Worm (Caenorhabditis elegans) whole organism, L3 larva: ENCODE measurements around the gene bgnt-1.2.

ENCODE experiments used
- R02D3.7 ChIP-seq: fragments of 150-350 bp; optimal IDR thresholded peaks from 2 replicates; lab custom pipeline; 2014; ENCODE audit warnings: missing biosample characterization, missing genetic modification characterization
- ZK546.5 ChIP-seq: sonication (generic microtip); optimal IDR thresholded peaks from 2 replicates; lab custom pipeline; 2017; ENCODE audit warnings: missing biosample characterization, missing genetic modification characterization
- aly-2 ChIP-seq: fragments of 150-350 bp; optimal IDR thresholded peaks from 2 replicates; lab custom pipeline; 2014; ENCODE audit warnings: missing biosample characterization, missing genetic modification characterization
- ama-1 ChIP-seq: fragments of 150-350 bp; optimal IDR thresholded peaks from 2 replicates; lab custom pipeline; 2018
- ceh-28 ChIP-seq: fragments of 150-350 bp; optimal IDR thresholded peaks from 2 replicates; lab custom pipeline; 2014; ENCODE audit warnings: missing biosample characterization, missing genetic modification reagents, missing genetic modification characterization
- ceh-9 ChIP-seq: sonication (generic microtip); optimal IDR thresholded peaks from 2 replicates; lab custom pipeline; 2018; ENCODE audit warnings: missing biosample characterization, missing genetic modification characterization
- daf-12 ChIP-seq: fragments of 150-350 bp; optimal IDR thresholded peaks from 2 replicates; lab custom pipeline; 2014; ENCODE audit warnings: missing biosample characterization, missing genetic modification reagents, missing genetic modification characterization
- egl-27 ChIP-seq: sonication (generic microtip); optimal IDR thresholded peaks from 4 replicates; lab custom pipeline; 2017; ENCODE audit warnings: missing biosample characterization, missing genetic modification reagents, missing genetic modification characterization
- elt-1 ChIP-seq: fragments of 150-350 bp; optimal IDR thresholded peaks from 2 replicates; lab custom pipeline; 2014; ENCODE audit warnings: missing biosample characterization, missing genetic modification characterization
- elt-2 ChIP-seq: sonication (generic microtip); optimal IDR thresholded peaks from 2 replicates; lab custom pipeline; 2016; ENCODE audit warnings: missing genetic modification reagents, mild to moderate bottlenecking, missing genetic modification characterization, missing compliant biosample characterization
- elt-3 ChIP-seq, 3 experiments: fragments of 150-350 bp in 1 of 3; sonication (generic microtip) in 2 of 3; optimal IDR thresholded peaks; 2 replicates in 2 of 3; 4 replicates in 1 of 3; lab custom pipeline; 2014 to 2017; ENCODE audit warnings: missing biosample characterization in 3 of 3, missing genetic modification characterization in 3 of 3
- eor-1 ChIP-seq, 2 experiments: fragments of 150-350 bp; optimal IDR thresholded peaks; 2 replicates each; lab custom pipeline; 2014 to 2018; ENCODE audit warnings: missing biosample characterization in 2 of 2, missing genetic modification characterization in 2 of 2
- fkh-2 ChIP-seq: fragments of 150-350 bp; optimal IDR thresholded peaks from 2 replicates; lab custom pipeline; 2014; ENCODE audit warnings: missing biosample characterization, missing genetic modification reagents, missing genetic modification characterization
- fos-1 ChIP-seq: fragments of 150-350 bp; optimal IDR thresholded peaks from 2 replicates; lab custom pipeline; 2014; ENCODE audit warnings: missing biosample characterization, missing genetic modification characterization
- hmg-11 ChIP-seq: sonication (generic microtip); optimal IDR thresholded peaks from 2 replicates; lab custom pipeline; 2016; ENCODE audit warnings: missing genetic modification characterization, missing compliant biosample characterization
- lin-15B ChIP-seq: fragments of 150-350 bp; optimal IDR thresholded peaks from 2 replicates; lab custom pipeline; 2014; ENCODE audit warnings: missing biosample characterization, missing genetic modification characterization
- lsy-12 ChIP-seq: sonication (generic microtip); optimal IDR thresholded peaks from 2 replicates; lab custom pipeline; 2016; ENCODE audit warnings: mild to moderate bottlenecking, missing genetic modification characterization, missing compliant biosample characterization
- mdl-1 ChIP-seq: fragments of 150-350 bp; optimal IDR thresholded peaks from 2 replicates; lab custom pipeline; 2014; ENCODE audit warnings: missing biosample characterization, missing genetic modification characterization
- mml-1 ChIP-seq: fragments of 150-350 bp; sonication (generic microtip); optimal IDR thresholded peaks from 3 replicates; lab custom pipeline; 2014; ENCODE audit warnings: missing biosample characterization, missing genetic modification characterization
- nfya-1 ChIP-seq: sonication (generic microtip); optimal IDR thresholded peaks from 2 replicates; lab custom pipeline; 2017; ENCODE audit warnings: missing genetic modification characterization, mild to moderate bottlenecking, missing compliant biosample characterization, antibody characterized with exemption, moderate library complexity; ENCODE audit not compliant: insufficient read depth
- nhr-11 ChIP-seq: fragments of 150-350 bp; optimal IDR thresholded peaks from 2 replicates; lab custom pipeline; 2014; ENCODE audit warnings: missing biosample characterization, missing genetic modification characterization
- nhr-12 ChIP-seq: fragments of 150-350 bp; optimal IDR thresholded peaks from 2 replicates; lab custom pipeline; 2014; ENCODE audit warnings: missing biosample characterization, missing genetic modification characterization
- nhr-23 ChIP-seq: fragments of 150-350 bp; optimal IDR thresholded peaks from 2 replicates; lab custom pipeline; 2014; ENCODE audit warnings: missing biosample characterization, missing genetic modification reagents, missing genetic modification characterization
- nhr-237 ChIP-seq: fragments of 150-350 bp; optimal IDR thresholded peaks from 2 replicates; lab custom pipeline; 2014; ENCODE audit warnings: missing biosample characterization, missing genetic modification characterization
- nhr-28 ChIP-seq: fragments of 150-350 bp; optimal IDR thresholded peaks from 2 replicates; lab custom pipeline; 2014; ENCODE audit warnings: missing biosample characterization, missing genetic modification characterization
- nhr-77 ChIP-seq: fragments of 150-350 bp; optimal IDR thresholded peaks from 2 replicates; lab custom pipeline; 2014; ENCODE audit warnings: missing biosample characterization, missing genetic modification characterization
- pqm-1 ChIP-seq: fragments of 150-350 bp; optimal IDR thresholded peaks from 2 replicates; lab custom pipeline; 2017; ENCODE audit warnings: missing biosample characterization, missing genetic modification characterization, inconsistent platforms
- sea-2 ChIP-seq: fragments of 150-350 bp; sonication (generic microtip); optimal IDR thresholded peaks from 4 replicates; lab custom pipeline; 2014; ENCODE audit warnings: missing biosample characterization, missing genetic modification reagents, missing genetic modification characterization
- skn-1 ChIP-seq: fragments of 150-350 bp; optimal IDR thresholded peaks from 2 replicates; lab custom pipeline; 2014; ENCODE audit warnings: missing biosample characterization, missing genetic modification characterization
- tbx-2 ChIP-seq: sonication (generic microtip); optimal IDR thresholded peaks from 2 replicates; lab custom pipeline; 2016; ENCODE audit warnings: mild to moderate bottlenecking, missing genetic modification characterization, missing compliant biosample characterization
- unc-62 ChIP-seq: fragments of 150-350 bp; sonication (generic microtip); optimal IDR thresholded peaks from 4 replicates; lab custom pipeline; 2014; ENCODE audit warnings: missing biosample characterization, missing genetic modification reagents, missing genetic modification characterization
- zag-1 ChIP-seq: fragments of 150-350 bp; optimal IDR thresholded peaks from 2 replicates; lab custom pipeline; 2014; ENCODE audit warnings: missing biosample characterization, missing genetic modification characterization
- ztf-11 ChIP-seq: fragments of 150-350 bp; optimal IDR thresholded peaks from 2 replicates; lab custom pipeline; 2014; ENCODE audit warnings: missing biosample characterization, missing genetic modification characterization

bgnt-1.2 gene

ce11 chrV:2118574-2118973 lies at the start of gene bgnt-1.2:
TSS of gene bgnt-1.2 (minus strand) at chrV:2118674.
- TF ChIP-seq ztf-11 (tag; lab: Kevin White, UChicago) (no peak), tbx-2 (tag; lab: Kevin White, UChicago) (no peak), mml-1 (tag; lab: Kevin White, UChicago) (no peak), sea-2 (GFP tag; lab: Kevin White, UChicago) (no peak), nhr-12 (no peak), eor-1 (tag; optimal IDR thresholded peaks at IDR 0.05; lab: Kevin White, UChicago) (no peak), daf-12 (tag; lab: Kevin White, UChicago) (no peak), elt-1 (no peak), elt-3 (tag; optimal IDR thresholded peaks at IDR 0.05; lab: Kevin White, UChicago) (no peak), zag-1 (no peak), nhr-28 (tag; lab: Kevin White, UChicago) (no peak), R02D3.7 (no peak), ceh-9 (tag; lab: Kevin White, UChicago) (no peak), nhr-237 (tag; lab: Kevin White, UChicago) (no peak), nhr-23 (tag; lab: Kevin White, UChicago) (no peak), hmg-11 (tag; lab: Kevin White, UChicago) (no peak)

- TF ChIP-seq nhr-77 (tag; lab: Kevin White, UChicago): no peak
- no peak for TF ChIP-seq nhr-28 (tag; lab: Kevin White, UChicago)
- TF ChIP-seq nhr-12: no peak
- no peak for TF ChIP-seq unc-62 (GFP tag; lab: Kevin White, UChicago)
- no peak for TF ChIP-seq pqm-1 (tag; lab: Kevin White, UChicago)
- no peak for TF ChIP-seq nhr-237 (tag; lab: Kevin White, UChicago)
- no peak for TF ChIP-seq fos-1 (tag; lab: Kevin White, UChicago)
- no peak for TF ChIP-seq skn-1
- TF ChIP-seq, all 47 proteins: peak for 0
Observed at ce11 chrV:2166679-2167078, 48.2 kb upstream of the bgnt-1.2 start, which contains the start of gene srbc-19. TSS of gene srbc-19 (minus strand) at chrV:2166779.

- no peak for TF ChIP-seq ceh-28
Observed at ce11 chrV:2163735-2164134, 45.3 kb upstream of the bgnt-1.2 start, which contains the start of gene str-255. TSS of gene str-255 (minus strand) at chrV:2163835.

- TF ChIP-seq elt-2 (tag; lab: Kevin White, UChicago) (no peak), ZK546.5 (tag; lab: Kevin White, UChicago) (no peak), egl-27 (tag; lab: Kevin White, UChicago) (no peak), nhr-11 (tag; lab: Kevin White, UChicago) (no peak), nhr-77 (tag; lab: Kevin White, UChicago) (no peak), lsy-12 (no peak), ama-1 (lab: Kevin White, UChicago) (no peak), nhr-12 (no peak), nfya-1 (tag; lab: Kevin White, UChicago) (no peak), aly-2 (tag; lab: Kevin White, UChicago) (no peak), tbx-2 (tag; lab: Kevin White, UChicago) (no peak), nhr-237 (tag; lab: Kevin White, UChicago) (no peak)
Observed at ce11 chrV:2159331-2159730, 40.9 kb upstream of the bgnt-1.2 start, which contains the start of gene C45H4.14. TSS of gene C45H4.14 (minus strand) at chrV:2159431.

- TF ChIP-seq ztf-11 (tag; lab: Kevin White, UChicago): no peak
- TF ChIP-seq ZK546.5 (tag; lab: Kevin White, UChicago): no peak
- no peak for TF ChIP-seq nhr-12
- TF ChIP-seq eor-1 (tag; optimal IDR thresholded peaks at IDR 0.05; lab: Kevin White, UChicago): no peak
- no peak for TF ChIP-seq nhr-28 (tag; lab: Kevin White, UChicago)
- no peak for TF ChIP-seq daf-12 (tag; lab: Kevin White, UChicago)
- TF ChIP-seq fos-1 (tag; lab: Kevin White, UChicago): no peak
- no peak for TF ChIP-seq nhr-237 (tag; lab: Kevin White, UChicago)
- no peak for TF ChIP-seq fkh-2
- TF ChIP-seq nhr-77 (tag; lab: Kevin White, UChicago): no peak
- TF ChIP-seq elt-1: no peak
- no peak for TF ChIP-seq mdl-1 (tag; lab: Kevin White, UChicago)
- TF ChIP-seq elt-3 (tag; optimal IDR thresholded peaks at IDR 0.05; lab: Kevin White, UChicago): no peak
- no peak for TF ChIP-seq elt-2 (tag; lab: Kevin White, UChicago)
- TF ChIP-seq lin-15B: no peak
Observed at ce11 chrV:2156830-2157229, 38.4 kb upstream of the bgnt-1.2 start, which contains the start of gene srbc-22. TSS of gene srbc-22 (plus strand) at chrV:2157130.
